Worm (Caenorhabditis elegans) whole organism, midembryonic: ENCODE data around the gene K02E11.5.
"Not testable (repeated sequence)": the region's sequence is repeated elsewhere in the genome, so short reads cannot be mapped to it uniquely, and the experiment has no call there.

Experiments
- cog-1 ChIP-seq: sonication (generic microtip); optimal IDR thresholded peaks from 2 replicates; lab custom pipeline; 2016; ENCODE audit warnings: missing genetic modification characterization, missing compliant biosample characterization
- flt-1 ChIP-seq: fragments of 200-800 bp; sonication (Bioruptor generic); IDR thresholded peaks from 2 replicates; pipeline ENCODE4 v1.3.6; 2022; ENCODE audit warnings: missing genetic modification characterization, missing compliant biosample characterization
- klf-2 ChIP-seq: fragments of 200-800 bp; sonication (Bioruptor generic); conservative IDR thresholded peaks from 2 replicates; pipeline ENCODE4 v1.3.6; 2022; ENCODE audit warnings: missing genetic modification reagents, missing genetic modification characterization, missing compliant biosample characterization
- med-1 ChIP-seq: sonication (generic microtip); optimal IDR thresholded peaks from 2 replicates; lab custom pipeline; 2017; ENCODE audit warnings: missing genetic modification characterization, mild to moderate bottlenecking, missing compliant biosample characterization, antibody characterized with exemption, missing genetic modification reagents; ENCODE audit not compliant: insufficient read depth
- ref-1 ChIP-seq: fragments of 200-800 bp; sonication (Bioruptor generic); conservative IDR thresholded peaks from 2 replicates; pipeline ENCODE4 v1.3.6; 2022; ENCODE audit warnings: missing genetic modification reagents, missing genetic modification characterization, missing compliant biosample characterization
- tab-1 ChIP-seq: fragments of 200-800 bp; sonication (Bioruptor generic); IDR thresholded peaks from 2 replicates; pipeline ENCODE4 v1.3.6; 2022; ENCODE audit warnings: missing genetic modification characterization, missing compliant biosample characterization
- ztf-23 ChIP-seq: fragments of 200-800 bp; sonication (Bioruptor generic); IDR thresholded peaks from 2 replicates; pipeline ENCODE4 v1.3.6; 2022; ENCODE audit warnings: missing genetic modification reagents, missing genetic modification characterization, missing compliant biosample characterization
- ztf-29 ChIP-seq: fragments of 200-800 bp; sonication (Bioruptor generic); IDR thresholded peaks from 2 replicates; pipeline ENCODE4 v1.3.6; 2022; ENCODE audit warnings: missing genetic modification reagents, missing genetic modification characterization, missing compliant biosample characterization

DNA sequence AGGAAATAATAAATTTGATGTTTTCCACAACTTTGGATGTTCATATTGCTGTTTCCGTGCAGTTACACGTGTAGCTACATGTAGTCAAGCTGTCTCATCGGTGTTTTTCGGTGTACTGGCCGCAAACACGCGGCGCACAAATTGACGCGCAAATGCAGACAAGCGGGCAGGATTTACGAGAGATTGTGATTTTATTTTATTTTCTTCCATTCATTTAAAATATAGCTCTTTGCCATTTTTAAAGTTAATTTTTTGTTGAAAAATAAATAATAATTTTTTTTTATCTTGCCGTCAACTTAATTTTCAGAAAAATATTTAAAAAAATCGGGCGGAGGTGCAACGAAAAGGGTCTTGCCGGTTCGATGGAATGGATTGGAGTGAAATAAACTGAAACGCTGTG is 22.1 kb downstream of the K02E11.5 start, which contains the start of gene F40G12.7:
- TF ChIP-seq cog-1; tab-1 (GFP tag; lab: Robert Waterston, UW); flt-1 (GFP tag; lab: Robert Waterston, UW); ref-1 (GFP tag; lab: Robert Waterston, UW); med-1 (GFP tag; lab: Kevin White, UChicago); ztf-23 (GFP tag; lab: Robert Waterston, UW); klf-2 (GFP tag; lab: Robert Waterston, UW); ztf-29 (GFP tag; lab: Robert Waterston, UW): not testable (repeated sequence)
